Worm (Caenorhabditis elegans) whole organism, midembryonic: Measurements from ENCODE around the gene acc-1.

Experiments used
- T22C8.4 ChIP-seq: fragments of 200-800 bp; sonication (Bioruptor generic); IDR thresholded peaks from 2 replicates; pipeline ENCODE4 v1.3.6; 2022; ENCODE audit warnings: missing genetic modification characterization, missing compliant biosample characterization
- cog-1 ChIP-seq: sonication (generic microtip); optimal IDR thresholded peaks from 2 replicates; lab custom pipeline; 2016; ENCODE audit warnings: missing genetic modification characterization, missing compliant biosample characterization
- flt-1 ChIP-seq: fragments of 200-800 bp; sonication (Bioruptor generic); IDR thresholded peaks from 2 replicates; pipeline ENCODE4 v1.3.6; 2022; ENCODE audit warnings: missing genetic modification characterization, missing compliant biosample characterization
- klf-2 ChIP-seq: fragments of 200-800 bp; sonication (Bioruptor generic); conservative IDR thresholded peaks from 2 replicates; pipeline ENCODE4 v1.3.6; 2022; ENCODE audit warnings: missing genetic modification reagents, missing genetic modification characterization, missing compliant biosample characterization
- med-1 ChIP-seq: sonication (generic microtip); optimal IDR thresholded peaks from 2 replicates; lab custom pipeline; 2017; ENCODE audit warnings: missing genetic modification characterization, mild to moderate bottlenecking, missing compliant biosample characterization, antibody characterized with exemption, missing genetic modification reagents; ENCODE audit not compliant: insufficient read depth
- ref-1 ChIP-seq: fragments of 200-800 bp; sonication (Bioruptor generic); conservative IDR thresholded peaks from 2 replicates; pipeline ENCODE4 v1.3.6; 2022; ENCODE audit warnings: missing genetic modification reagents, missing genetic modification characterization, missing compliant biosample characterization
- tab-1 ChIP-seq: fragments of 200-800 bp; sonication (Bioruptor generic); IDR thresholded peaks from 2 replicates; pipeline ENCODE4 v1.3.6; 2022; ENCODE audit warnings: missing genetic modification characterization, missing compliant biosample characterization
- ztf-23 ChIP-seq: fragments of 200-800 bp; sonication (Bioruptor generic); IDR thresholded peaks from 2 replicates; pipeline ENCODE4 v1.3.6; 2022; ENCODE audit warnings: missing genetic modification reagents, missing genetic modification characterization, missing compliant biosample characterization
- ztf-29 ChIP-seq: fragments of 200-800 bp; sonication (Bioruptor generic); IDR thresholded peaks from 2 replicates; pipeline ENCODE4 v1.3.6; 2022; ENCODE audit warnings: missing genetic modification reagents, missing genetic modification characterization, missing compliant biosample characterization

The acc-1 gene

DNA sequence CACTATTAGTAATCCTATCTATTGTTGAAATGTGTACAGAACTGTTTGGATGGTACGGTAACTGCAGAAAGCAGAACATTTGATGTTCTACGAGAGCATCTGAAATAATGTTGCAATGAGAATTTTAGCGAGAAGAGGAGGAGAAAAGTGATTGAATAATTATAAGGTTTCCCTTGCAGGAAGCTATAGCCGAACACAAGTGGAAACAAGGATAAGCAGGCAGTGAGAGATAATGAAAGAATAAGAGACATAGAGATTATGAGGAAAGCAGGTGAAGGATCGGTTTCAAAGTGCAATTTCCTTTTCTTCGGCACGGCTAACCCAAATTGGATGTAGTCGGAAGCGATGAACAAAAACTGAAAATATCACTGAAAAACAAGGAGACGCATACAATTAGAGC is 15.9 kb upstream of the acc-1 start, which contains the start of gene del-2:
del-2 (minus strand) TSS at position 101 of the 400 bp plus-strand sequence.
- no peak for TF ChIP-seq med-1 (GFP tag; lab: Kevin White, UChicago)
- no peak for TF ChIP-seq ref-1 (GFP tag; lab: Robert Waterston, UW)
- no peak for TF ChIP-seq cog-1 (tag; lab: Kevin White, UChicago)
- no peak for TF ChIP-seq klf-2 (GFP tag; lab: Robert Waterston, UW)
- TF ChIP-seq flt-1 (GFP tag; lab: Robert Waterston, UW): no peak
- no peak for TF ChIP-seq tab-1 (GFP tag; lab: Robert Waterston, UW)
- no peak for TF ChIP-seq ztf-23 (GFP tag; lab: Robert Waterston, UW)
- no peak for TF ChIP-seq T22C8.4 (GFP tag; lab: Robert Waterston, UW)
- TF ChIP-seq ztf-29 (GFP tag; lab: Robert Waterston, UW): no peak

DNA sequence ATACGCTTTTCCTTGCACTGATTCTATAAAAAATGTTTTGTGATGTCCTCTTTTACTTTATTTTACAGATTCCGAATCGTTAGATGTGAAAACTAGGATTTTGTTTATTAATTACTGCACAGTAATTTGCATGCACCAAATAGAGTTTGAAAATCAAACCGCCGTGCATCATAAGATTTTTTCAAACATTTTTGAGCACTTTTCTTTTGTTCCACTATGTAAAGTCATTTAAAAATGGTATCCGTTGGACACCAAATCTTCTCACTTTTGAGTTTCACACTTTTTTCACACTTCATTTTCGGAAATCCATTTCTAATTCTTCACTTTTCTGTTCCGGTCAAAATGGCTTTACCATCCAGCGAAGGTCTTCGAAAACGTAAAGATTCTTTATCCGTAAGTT is 14.7 kb upstream of the acc-1 start, which contains the start of gene degl-2:
degl-2 (plus strand) TSS at position 301 of the 400 bp plus-strand sequence.
- TF ChIP-seq ref-1 (GFP tag; lab: Robert Waterston, UW): no peak
- TF ChIP-seq klf-2 (GFP tag; lab: Robert Waterston, UW): no peak
- no peak for TF ChIP-seq ztf-23 (GFP tag; lab: Robert Waterston, UW)
- TF ChIP-seq flt-1 (GFP tag; lab: Robert Waterston, UW): no peak
- no peak for TF ChIP-seq med-1 (GFP tag; lab: Kevin White, UChicago)
- no peak for TF ChIP-seq ztf-29 (GFP tag; lab: Robert Waterston, UW)
- no peak for TF ChIP-seq T22C8.4 (GFP tag; lab: Robert Waterston, UW)
- no peak for TF ChIP-seq cog-1 (tag; lab: Kevin White, UChicago)
- TF ChIP-seq tab-1 (GFP tag; lab: Robert Waterston, UW): no peak

DNA sequence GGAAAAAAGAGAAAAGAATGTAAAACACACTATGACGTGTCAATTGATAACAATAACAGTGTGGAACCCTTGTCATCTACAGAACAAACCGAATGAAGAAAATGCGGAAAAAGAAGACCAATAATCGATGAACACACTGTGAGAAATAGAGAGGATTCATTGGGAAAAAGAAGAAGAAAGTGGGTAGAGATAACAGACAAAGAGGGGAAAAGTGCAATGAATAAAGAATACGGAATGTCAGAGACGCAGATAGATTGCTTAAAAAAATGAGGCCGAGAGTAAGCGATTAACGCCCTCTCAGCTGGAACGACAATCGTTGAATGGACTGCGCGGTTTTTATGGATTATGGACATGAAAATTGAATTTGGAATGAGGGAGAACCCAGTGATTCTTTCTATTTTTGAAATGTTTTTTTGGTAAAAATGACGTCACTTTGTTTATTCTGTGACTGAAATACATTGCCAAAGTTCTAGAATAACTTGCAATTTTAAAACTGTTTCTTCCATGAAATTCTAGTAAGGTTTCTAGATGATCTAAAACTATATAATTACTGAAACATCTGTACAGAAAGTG is 10.0 kb upstream of the acc-1 start, which contains the start of gene amph-1:
amph-1 (minus strand) TSS at position 85 of the 573 bp plus-strand sequence.
- no peak for TF ChIP-seq med-1 (GFP tag; lab: Kevin White, UChicago)

DNA sequence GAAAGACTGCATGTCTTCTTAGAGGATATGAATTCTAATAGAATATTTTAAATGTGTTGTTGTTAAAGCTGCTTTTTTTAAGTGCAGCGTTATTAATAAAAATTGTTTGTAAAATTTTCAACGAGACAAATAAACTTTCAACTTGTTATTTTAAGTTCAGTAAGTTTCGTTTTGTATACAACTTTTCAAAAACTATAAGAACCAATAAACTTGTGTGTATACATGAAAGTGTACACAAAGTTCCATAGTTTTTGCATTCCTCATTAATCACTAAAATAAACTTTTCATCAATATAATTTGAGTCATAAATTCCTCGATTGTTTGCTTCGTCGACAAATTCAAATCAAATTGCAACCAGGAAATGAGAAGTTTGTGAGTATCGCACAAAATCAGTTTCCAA is 9.2 kb upstream of the acc-1 start, which contains the start of gene srm-3:
srm-3 (plus strand) TSS at position 301 of the 400 bp plus-strand sequence.
- no peak for TF ChIP-seq klf-2 (GFP tag; lab: Robert Waterston, UW)
- no peak for TF ChIP-seq med-1 (GFP tag; lab: Kevin White, UChicago)
- TF ChIP-seq T22C8.4 (GFP tag; lab: Robert Waterston, UW): no peak
- TF ChIP-seq tab-1 (GFP tag; lab: Robert Waterston, UW): no peak
- TF ChIP-seq flt-1 (GFP tag; lab: Robert Waterston, UW): no peak
- no peak for TF ChIP-seq ztf-23 (GFP tag; lab: Robert Waterston, UW)
- no peak for TF ChIP-seq ref-1 (GFP tag; lab: Robert Waterston, UW)
- TF ChIP-seq cog-1 (tag; lab: Kevin White, UChicago): no peak
- TF ChIP-seq ztf-29 (GFP tag; lab: Robert Waterston, UW): no peak

DNA sequence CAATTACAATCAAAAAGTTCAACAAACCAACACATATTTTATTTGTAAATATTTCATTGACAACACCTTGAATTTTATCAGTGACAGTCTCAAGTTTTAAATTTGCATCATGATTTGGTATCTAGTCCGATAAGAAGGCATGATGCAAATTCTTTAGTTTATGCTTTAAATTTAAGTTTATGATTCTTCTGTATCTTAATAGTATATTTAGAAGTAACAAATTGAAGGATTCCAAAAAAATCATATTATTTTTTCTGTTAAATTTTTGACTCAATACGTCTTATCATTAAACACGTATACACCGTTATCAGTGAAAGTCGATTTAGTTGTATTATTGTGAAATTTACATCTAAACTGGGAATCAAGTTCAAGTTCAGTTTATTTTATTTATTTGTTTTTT is 6.6 kb upstream of the acc-1 start, which contains the start of gene chca-1:
chca-1 (plus strand) TSS at position 161 of the 400 bp plus-strand sequence.
- TF ChIP-seq T22C8.4 (GFP tag; lab: Robert Waterston, UW): no peak

DNA sequence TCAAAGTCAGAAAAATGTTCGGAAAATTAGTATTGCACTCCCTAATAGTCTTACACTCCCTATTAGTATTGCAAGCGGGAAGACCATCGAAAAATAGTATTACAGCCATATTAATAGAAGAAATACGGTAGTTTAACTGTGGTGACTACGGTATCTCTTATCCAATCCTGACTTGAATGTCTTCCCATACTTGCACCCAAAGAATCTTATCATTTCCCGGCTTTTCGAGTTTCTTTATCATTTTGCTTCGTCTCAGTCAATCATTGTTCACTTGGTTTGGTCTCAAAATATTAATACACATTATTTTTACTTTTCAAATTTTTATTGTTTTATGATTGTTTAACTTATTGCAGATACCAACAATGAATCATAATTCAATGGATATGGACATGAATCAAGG is 4.7 kb upstream of the acc-1 start, which contains the start of gene F58G6.3:
F58G6.3 (plus strand) TSS at position 352 of the 400 bp plus-strand sequence.
- no peak for TF ChIP-seq T22C8.4 (GFP tag; lab: Robert Waterston, UW)
- no peak for TF ChIP-seq tab-1 (GFP tag; lab: Robert Waterston, UW)
- no peak for TF ChIP-seq ztf-23 (GFP tag; lab: Robert Waterston, UW)
- no peak for TF ChIP-seq ref-1 (GFP tag; lab: Robert Waterston, UW)
- TF ChIP-seq ztf-29 (GFP tag; lab: Robert Waterston, UW): no peak
- no peak for TF ChIP-seq klf-2 (GFP tag; lab: Robert Waterston, UW)
- TF ChIP-seq cog-1 (tag; lab: Kevin White, UChicago): no peak
- TF ChIP-seq med-1 (GFP tag; lab: Kevin White, UChicago): no peak
- no peak for TF ChIP-seq flt-1 (GFP tag; lab: Robert Waterston, UW)

DNA sequence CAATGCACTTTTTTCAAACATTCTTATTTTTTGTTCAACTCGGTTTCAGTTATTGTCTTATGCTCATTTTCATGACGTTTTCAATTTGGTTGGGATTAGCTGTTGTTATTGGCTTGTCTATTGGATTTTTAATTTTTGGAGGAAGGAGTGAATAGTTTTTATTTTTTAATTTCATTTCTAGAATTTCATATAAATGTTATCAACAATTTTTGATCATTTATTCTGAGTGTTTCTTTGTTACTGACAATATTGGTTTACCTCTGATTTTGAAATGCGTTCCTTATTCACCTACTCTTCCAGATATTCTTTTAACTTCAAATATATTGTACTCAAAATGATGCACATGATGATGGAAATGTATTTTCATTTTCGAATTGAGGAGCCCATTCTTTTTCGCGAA is 3.8 kb upstream of the acc-1 start, which contains the start of gene F58G6.7:
F58G6.7 (plus strand) TSS at position 301 of the 400 bp plus-strand sequence.
- no peak for TF ChIP-seq flt-1 (GFP tag; lab: Robert Waterston, UW)
- TF ChIP-seq tab-1 (GFP tag; lab: Robert Waterston, UW): no peak
- no peak for TF ChIP-seq ztf-29 (GFP tag; lab: Robert Waterston, UW)
- no peak for TF ChIP-seq cog-1 (tag; lab: Kevin White, UChicago)
- no peak for TF ChIP-seq ref-1 (GFP tag; lab: Robert Waterston, UW)
- TF ChIP-seq T22C8.4 (GFP tag; lab: Robert Waterston, UW): no peak
- TF ChIP-seq med-1 (GFP tag; lab: Kevin White, UChicago): no peak
- TF ChIP-seq ztf-23 (GFP tag; lab: Robert Waterston, UW): no peak
- no peak for TF ChIP-seq klf-2 (GFP tag; lab: Robert Waterston, UW)

DNA sequence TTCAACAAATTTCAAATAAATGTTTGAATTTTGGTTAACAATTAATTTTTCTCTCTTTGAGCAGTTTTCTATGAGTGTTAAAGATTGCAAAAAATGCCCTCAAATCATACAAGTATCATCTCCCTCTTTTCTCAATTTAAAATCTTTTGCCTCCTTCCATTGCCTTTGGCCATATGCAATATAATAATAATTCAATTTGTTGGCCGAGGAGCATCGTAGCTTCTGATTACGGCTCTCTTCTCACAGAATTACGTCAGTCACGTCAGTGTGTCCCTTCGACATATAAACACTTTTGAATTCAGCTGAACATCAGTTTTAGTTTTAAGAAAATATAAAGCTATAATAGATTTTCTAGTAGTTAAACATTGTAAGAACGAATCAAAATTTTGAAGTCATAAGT is 2.3 kb upstream of the acc-1 start:
- TF ChIP-seq ref-1 (GFP tag; lab: Robert Waterston, UW): no peak
- TF ChIP-seq flt-1 (GFP tag; lab: Robert Waterston, UW): no peak
- no peak for TF ChIP-seq med-1 (GFP tag; lab: Kevin White, UChicago)

DNA sequence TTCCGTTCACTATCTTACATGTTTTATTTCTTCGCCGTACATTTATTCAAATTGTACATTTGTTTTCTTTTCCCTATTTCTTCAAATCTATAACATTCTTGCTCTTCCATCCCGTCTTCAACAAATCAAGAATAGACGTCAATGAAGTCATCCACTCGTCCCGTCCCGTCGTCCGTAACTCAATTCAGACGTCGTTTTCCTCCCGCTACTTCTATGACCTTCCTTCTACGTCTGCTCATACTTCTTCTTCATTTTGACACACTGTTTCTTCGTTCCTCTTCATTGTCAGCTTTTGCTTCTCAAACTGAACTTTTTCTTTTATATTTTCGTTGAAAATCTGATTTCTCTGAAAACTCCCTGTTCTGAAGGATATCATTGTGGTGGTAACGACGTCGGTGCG is 2.1 kb downstream of the acc-1 start:
- TF ChIP-seq ztf-23 (GFP tag; lab: Robert Waterston, UW): no peak
- TF ChIP-seq cog-1 (tag; lab: Kevin White, UChicago): no peak
- no peak for TF ChIP-seq flt-1 (GFP tag; lab: Robert Waterston, UW)
- no peak for TF ChIP-seq med-1 (GFP tag; lab: Kevin White, UChicago)
- no peak for TF ChIP-seq ref-1 (GFP tag; lab: Robert Waterston, UW)
- TF ChIP-seq tab-1 (GFP tag; lab: Robert Waterston, UW): no peak
- no peak for TF ChIP-seq T22C8.4 (GFP tag; lab: Robert Waterston, UW)
- no peak for TF ChIP-seq ztf-29 (GFP tag; lab: Robert Waterston, UW)
- TF ChIP-seq klf-2 (GFP tag; lab: Robert Waterston, UW): no peak
